Worm (Caenorhabditis elegans) whole organism, L4 larva: ENCODE measurements around the gene gadr-2.

Experiments
- F26F4.8 ChIP-seq: fragments of 200-800 bp; sonication (Bioruptor generic); conservative IDR thresholded peaks from 2 replicates; pipeline ENCODE4 v1.3.6; 2022; ENCODE audit warnings: missing genetic modification characterization, missing compliant biosample characterization
- F37D6.2 ChIP-seq: sonication (generic microtip); optimal IDR thresholded peaks from 2 replicates; lab custom pipeline; 2016; ENCODE audit warnings: mild to moderate bottlenecking, missing genetic modification characterization, missing compliant biosample characterization
- F49E8.2 ChIP-seq: sonication (generic microtip); optimal IDR thresholded peaks from 2 replicates; lab custom pipeline; 2016; ENCODE audit warnings: missing compliant biosample characterization, mild to moderate bottlenecking, missing genetic modification characterization, borderline replicate concordance
- R02D3.7 ChIP-seq: fragments of 150-350 bp; sonication (generic microtip); optimal IDR thresholded peaks from 3 replicates; lab custom pipeline; 2014; ENCODE audit warnings: missing biosample characterization, missing genetic modification characterization
- T20F7.1 ChIP-seq: fragments of 200-800 bp; sonication (Bioruptor generic); optimal IDR thresholded peaks from 2 replicates; lab custom pipeline; 2018; ENCODE audit warnings: mild to moderate bottlenecking, missing genetic modification characterization, missing compliant biosample characterization
- T26A8.4 ChIP-seq: fragments of 200-800 bp; sonication (Bioruptor generic); IDR thresholded peaks from 2 replicates; pipeline ENCODE4 v1.3.6; 2022; ENCODE audit warnings: missing genetic modification characterization, missing compliant biosample characterization
- Y75B8A.6 ChIP-seq: fragments of 200-800 bp; sonication (Bioruptor generic); IDR thresholded peaks from 2 replicates; pipeline ENCODE4 v1.3.6; 2022; ENCODE audit warnings: missing genetic modification reagents, missing genetic modification characterization, missing compliant biosample characterization
- aha-1 ChIP-seq: fragments of 150-350 bp; peaks from one replicate; lab custom pipeline; 2014; ENCODE audit warnings: missing biosample characterization, missing genetic modification characterization
- ama-1 ChIP-seq: fragments of 150-350 bp; optimal IDR thresholded peaks from 2 replicates; lab custom pipeline; 2014; ENCODE audit warnings: inconsistent platforms, mixed read lengths
- attf-4 ChIP-seq: sonication (generic microtip); optimal IDR thresholded peaks from 3 replicates; lab custom pipeline; 2017; ENCODE audit warnings: missing biosample characterization, missing genetic modification characterization
- ceh-82 ChIP-seq: sonication (generic microtip); optimal IDR thresholded peaks from 2 replicates; lab custom pipeline; 2017; ENCODE audit warnings: missing biosample characterization, missing genetic modification characterization
- ces-1 ChIP-seq: fragments of 150-350 bp; sonication (generic microtip); optimal IDR thresholded peaks from 4 replicates; lab custom pipeline; 2014; ENCODE audit warnings: missing biosample characterization, missing genetic modification reagents, missing genetic modification characterization
- daf-16 ChIP-seq, 3 experiments: sonication (generic microtip); optimal IDR thresholded peaks; 2 replicates each; lab custom pipeline; 2016 to 2017; ENCODE audit warnings: missing genetic modification characterization in 3 of 3, missing genetic modification reagents in 3 of 3, mild to moderate bottlenecking in 2 of 3, missing compliant biosample characterization in 2 of 3, missing biosample characterization in 1 of 3, moderate library complexity in 1 of 3
- dpl-1 ChIP-seq: fragments of 150-350 bp; optimal IDR thresholded peaks from 2 replicates; lab custom pipeline; 2014; ENCODE audit warnings: missing biosample characterization, missing genetic modification reagents, missing genetic modification characterization
- duxl-1 ChIP-seq: sonication (generic microtip); optimal IDR thresholded peaks from 2 replicates; lab custom pipeline; 2016; ENCODE audit warnings: mild to moderate bottlenecking, missing genetic modification characterization, moderate library complexity, missing compliant biosample characterization; ENCODE audit not compliant: poor library complexity
- dve-1 ChIP-seq: sonication (generic microtip); optimal IDR thresholded peaks from 2 replicates; lab custom pipeline; 2017; ENCODE audit warnings: antibody characterized with exemption, mild to moderate bottlenecking, missing genetic modification characterization, missing compliant biosample characterization; ENCODE audit not compliant: insufficient read depth
- egl-43 ChIP-seq: fragments of 200-800 bp; sonication (Bioruptor generic); IDR thresholded peaks from 2 replicates; pipeline ENCODE4 v1.3.6; 2022; ENCODE audit warnings: missing genetic modification reagents, missing genetic modification characterization, missing compliant biosample characterization
- hlh-11 ChIP-seq: fragments of 200-800 bp; sonication (Bioruptor generic); optimal IDR thresholded peaks from 2 replicates; lab custom pipeline; 2018; ENCODE audit warnings: mild to moderate bottlenecking, missing genetic modification characterization, missing compliant biosample characterization
- hlh-30 ChIP-seq: sonication (generic microtip); optimal IDR thresholded peaks from 2 replicates; lab custom pipeline; 2017; ENCODE audit warnings: antibody characterized with exemption, mild to moderate bottlenecking, missing genetic modification characterization, missing compliant biosample characterization; ENCODE audit not compliant: insufficient read depth
- hmg-1.1 ChIP-seq: fragments of 200-800 bp; sonication (Bioruptor generic); IDR thresholded peaks from 2 replicates; pipeline ENCODE4 v1.3.6; 2022; ENCODE audit warnings: missing genetic modification reagents, missing genetic modification characterization, missing compliant biosample characterization
- jun-1 ChIP-seq: fragments of 150-350 bp; optimal IDR thresholded peaks from 2 replicates; lab custom pipeline; 2014; ENCODE audit warnings: missing biosample characterization, missing genetic modification reagents, missing genetic modification characterization
- lin-13 ChIP-seq: fragments of 150-350 bp; optimal IDR thresholded peaks from 2 replicates; lab custom pipeline; 2014; ENCODE audit warnings: missing biosample characterization, missing genetic modification reagents, missing genetic modification characterization
- lin-15B ChIP-seq: fragments of 150-350 bp; sonication (generic microtip); optimal IDR thresholded peaks from 3 replicates; lab custom pipeline; 2014; ENCODE audit warnings: missing biosample characterization, missing genetic modification characterization
- lin-38 ChIP-seq: fragments of 200-800 bp; sonication (Bioruptor generic); IDR thresholded peaks from 2 replicates; pipeline ENCODE4 v1.3.6; 2022; ENCODE audit warnings: missing genetic modification reagents, missing genetic modification characterization, missing compliant biosample characterization
- lir-3 ChIP-seq: sonication (generic microtip); optimal IDR thresholded peaks from 2 replicates; lab custom pipeline; 2016; ENCODE audit warnings: mild to moderate bottlenecking, missing genetic modification characterization, missing compliant biosample characterization
- mdl-1 ChIP-seq, 2 experiments: fragments of 150-350 bp in 1 of 2; sonication (generic microtip) in 1 of 2; optimal IDR thresholded peaks; 2 replicates each; lab custom pipeline; 2014 to 2017; ENCODE audit warnings: missing biosample characterization in 2 of 2, missing genetic modification characterization in 2 of 2
- mdt-29 ChIP-seq: fragments of 200-800 bp; sonication (Bioruptor generic); IDR thresholded peaks from 2 replicates; pipeline ENCODE4 v1.3.6; 2022; ENCODE audit warnings: missing genetic modification reagents, missing genetic modification characterization, missing compliant biosample characterization
- mes-2 ChIP-seq: sonication (generic microtip); optimal IDR thresholded peaks from 2 replicates; lab custom pipeline; 2016; ENCODE audit warnings: missing genotype, mild to moderate bottlenecking, missing genetic modification characterization, missing compliant biosample characterization; ENCODE audit not compliant: poor library complexity, severe bottlenecking
- nhr-102 ChIP-seq: sonication (generic microtip); optimal IDR thresholded peaks from 2 replicates; lab custom pipeline; 2016; ENCODE audit warnings: mild to moderate bottlenecking, missing genetic modification characterization, moderate library complexity, missing compliant biosample characterization
- nhr-28 ChIP-seq: fragments of 150-350 bp; optimal IDR thresholded peaks from 2 replicates; lab custom pipeline; 2014; ENCODE audit warnings: missing biosample characterization, missing genetic modification characterization
- nhr-41 ChIP-seq: fragments of 200-800 bp; sonication (Bioruptor generic); IDR thresholded peaks from 2 replicates; pipeline ENCODE4 v1.3.6; 2022; ENCODE audit warnings: missing genetic modification reagents, missing genetic modification characterization, missing compliant biosample characterization
- nhr-48 ChIP-seq: sonication (generic microtip); optimal IDR thresholded peaks from 2 replicates; lab custom pipeline; 2016; ENCODE audit warnings: mild to moderate bottlenecking, missing genetic modification characterization, missing compliant biosample characterization
- nhr-6 ChIP-seq: fragments of 150-350 bp; optimal IDR thresholded peaks from 2 replicates; lab custom pipeline; 2014; ENCODE audit warnings: missing biosample characterization, missing genetic modification characterization
- nhr-76 ChIP-seq: fragments of 150-350 bp; optimal IDR thresholded peaks from 2 replicates; lab custom pipeline; 2014; ENCODE audit warnings: missing biosample characterization, missing genetic modification characterization
- php-3 ChIP-seq: fragments of 200-800 bp; sonication (Bioruptor generic); IDR thresholded peaks from 2 replicates; pipeline ENCODE4 v1.3.6; 2022; ENCODE audit warnings: missing genetic modification reagents, missing genetic modification characterization, missing compliant biosample characterization
- pqm-1 ChIP-seq: sonication (generic microtip); optimal IDR thresholded peaks from 2 replicates; lab custom pipeline; 2017; ENCODE audit warnings: missing biosample characterization, missing genetic modification characterization
- rbr-2 ChIP-seq: sonication (generic microtip); optimal IDR thresholded peaks from 2 replicates; lab custom pipeline; 2016; ENCODE audit warnings: missing genotype, missing genetic modification characterization, missing compliant biosample characterization
- snpc-1.2 ChIP-seq: fragments of 200-800 bp; sonication (Bioruptor generic); IDR thresholded peaks from 2 replicates; pipeline ENCODE4 v1.3.6; 2022; ENCODE audit warnings: missing genetic modification reagents, missing genetic modification characterization, missing compliant biosample characterization
- snpc-4 ChIP-seq: fragments of 150-350 bp; optimal IDR thresholded peaks from 2 replicates; lab custom pipeline; 2014; ENCODE audit warnings: missing biosample characterization, missing genetic modification characterization
- spr-1 ChIP-seq: sonication (generic microtip); optimal IDR thresholded peaks from 2 replicates; lab custom pipeline; 2016; ENCODE audit warnings: mild to moderate bottlenecking, missing genetic modification characterization, missing compliant biosample characterization
- vab-7 ChIP-seq: fragments of 200-800 bp; sonication (Bioruptor generic); IDR thresholded peaks from 2 replicates; pipeline ENCODE4 v1.3.6; 2022; ENCODE audit warnings: missing genetic modification reagents, missing genetic modification characterization, missing compliant biosample characterization
- zfp-2 ChIP-seq: sonication (generic microtip); optimal IDR thresholded peaks from 2 replicates; lab custom pipeline; 2016; ENCODE audit warnings: mild to moderate bottlenecking, missing genetic modification characterization, missing compliant biosample characterization
- ztf-11 ChIP-seq: fragments of 150-350 bp; optimal IDR thresholded peaks from 2 replicates; lab custom pipeline; 2014; ENCODE audit warnings: missing biosample characterization, missing genetic modification characterization
- ztf-7 ChIP-seq: fragments of 150-350 bp; optimal IDR thresholded peaks from 2 replicates; lab custom pipeline; 2014; ENCODE audit warnings: missing biosample characterization, missing genetic modification characterization

Gene gadr-2

DNA sequence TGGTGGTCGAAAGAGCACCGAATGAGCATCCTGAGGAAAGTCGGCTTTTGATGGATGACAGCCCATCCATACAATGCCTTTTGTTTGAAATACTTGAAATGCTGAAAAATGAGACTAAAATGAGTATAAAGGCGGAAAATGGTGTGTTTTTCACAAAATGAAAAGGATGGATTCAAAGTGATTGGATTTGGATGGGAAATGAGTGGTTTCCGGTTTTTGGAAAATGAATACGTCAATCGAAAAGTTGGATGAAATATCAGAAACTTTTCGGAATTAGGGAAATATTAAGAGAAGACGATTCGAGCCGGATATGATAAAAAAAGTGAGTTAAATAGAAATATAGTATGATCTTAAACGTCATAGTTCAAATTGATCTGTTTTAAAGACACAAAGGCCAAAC lies 17.5 kb downstream of the gadr-2 start, which contains the start of gene F38E11.6:
F38E11.6 (minus strand) TSS at position 101 of the 400 bp plus-strand sequence.
- TF ChIP-seq ztf-11, result no peak
- no peak for TF ChIP-seq pqm-1 (tag; lab: Kevin White, UChicago)
- TF ChIP-seq ztf-7, result no peak
- TF ChIP-seq duxl-1 (tag; lab: Kevin White, UChicago), result no peak
- TF ChIP-seq mdl-1 (tag; optimal IDR thresholded peaks at IDR 0.05; lab: Kevin White, UChicago), result no peak
- no peak for TF ChIP-seq jun-1 (tag; lab: Kevin White, UChicago)
- TF ChIP-seq nhr-76 (tag; lab: Kevin White, UChicago), result no peak
- no peak for TF ChIP-seq zfp-2 (tag; lab: Kevin White, UChicago)
- TF ChIP-seq T20F7.1 (GFP tag; lab: Kevin White, UChicago), result no peak
- TF ChIP-seq F26F4.8 (GFP tag; lab: Robert Waterston, UW), result no peak
- TF ChIP-seq attf-4 (tag; lab: Kevin White, UChicago), result no peak
- TF ChIP-seq spr-1 (tag; lab: Kevin White, UChicago), result no peak
- TF ChIP-seq lir-3 (tag; lab: Kevin White, UChicago), result no peak
- no peak for TF ChIP-seq lin-13
- no peak for TF ChIP-seq F37D6.2 (tag; lab: Kevin White, UChicago)
- TF ChIP-seq nhr-41 (GFP tag; lab: Robert Waterston, UW), result no peak
- no peak for TF ChIP-seq hlh-11 (tag; lab: Kevin White, UChicago)

DNA sequence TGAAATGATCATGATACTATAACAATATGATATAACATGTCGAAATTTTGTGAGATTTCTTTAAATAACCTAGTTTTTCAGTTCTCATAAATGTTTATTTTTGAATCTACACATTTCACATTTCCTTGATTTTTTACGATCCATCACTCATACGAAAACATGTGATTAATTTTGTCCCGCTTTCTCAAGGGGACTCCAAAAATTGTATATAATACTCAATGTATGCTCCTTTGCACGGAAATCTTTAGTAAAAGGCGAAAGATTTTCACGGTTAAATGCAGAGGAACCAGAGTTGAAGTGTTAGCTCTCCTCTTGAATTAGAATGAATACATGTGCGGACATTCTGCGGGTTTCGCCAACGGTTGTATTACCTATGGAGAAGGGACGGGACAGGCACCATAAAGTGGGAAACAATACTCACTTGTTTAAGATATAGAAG lies 20.6 kb downstream of the gadr-2 start:
- TF ChIP-seq snpc-1.2 (GFP tag; lab: Robert Waterston, UW) (peak; percentile 90), snpc-4 (tag; lab: Kevin White, UChicago) (peak; percentile 32), nhr-102 (tag; lab: Kevin White, UChicago) (no peak), lin-38 (GFP tag; lab: Robert Waterston, UW) (peak; percentile 29; the same call in 1 of the 2 replicates), F49E8.2 (peak; percentile 58), lin-15B (tag; lab: Kevin White, UChicago) (no peak), aha-1 (tag; lab: Kevin White, UChicago) (peak; percentile 61), daf-16 (GFP tag; optimal IDR thresholded peaks at IDR 0.05; lab: Kevin White, UChicago) (no peak), daf-16 (tag; optimal IDR thresholded peaks at IDR 0.05; lab: Kevin White, UChicago) (no peak)

ce11 chrIV:9459224-9459781 lies 25.6 kb downstream of the gadr-2 start, which contains the start of gene copb-2:
Gene copb-2 (plus strand): TSS chrIV:9459731.
- TF ChIP-seq daf-16 (GFP tag; optimal IDR thresholded peaks at IDR 0.05; lab: Kevin White, UChicago), result no peak
- peak; percentile 34 for TF ChIP-seq daf-16 (tag; optimal IDR thresholded peaks at IDR 0.05; lab: Kevin White, UChicago)
- no peak for TF ChIP-seq php-3 (GFP tag; lab: Robert Waterston, UW)
- peak; percentile 51 for TF ChIP-seq rbr-2 (tag; lab: Kevin White, UChicago)
- TF ChIP-seq lin-13, result peak; percentile 52
- TF ChIP-seq F49E8.2, result no peak
- peak; percentile 36; the same call in 1 of the 2 replicates for TF ChIP-seq T26A8.4 (GFP tag; lab: Robert Waterston, UW)
- no peak for TF ChIP-seq nhr-48 (tag; lab: Kevin White, UChicago)
- TF ChIP-seq ces-1, result no peak
- peak in 1 of 2 experiments; percentile 33 for TF ChIP-seq mdl-1 (tag; optimal IDR thresholded peaks at IDR 0.05; lab: Kevin White, UChicago)
- TF ChIP-seq Y75B8A.6 (GFP tag; lab: Robert Waterston, UW), result no peak
- no peak for TF ChIP-seq mdt-29 (GFP tag; lab: Robert Waterston, UW)
- TF ChIP-seq vab-7 (GFP tag; lab: Robert Waterston, UW), result no peak
- no peak for TF ChIP-seq R02D3.7 (tag; lab: Kevin White, UChicago)
- TF ChIP-seq ceh-82 (tag; lab: Kevin White, UChicago), result no peak
- peak; percentile 58 for TF ChIP-seq dpl-1 (GFP tag; lab: Kevin White, UChicago)
- peak; percentile 83 for TF ChIP-seq dve-1 (tag; lab: Kevin White, UChicago)
- TF ChIP-seq mes-2 (tag; lab: Kevin White, UChicago), result peak; percentile 80
- TF ChIP-seq ztf-7, result no peak
- TF ChIP-seq nhr-28 (tag; lab: Kevin White, UChicago), result peak; percentile 30
- 0 out of 2 replicates have a peak, but pooled peaks have one; percentile 48 for TF ChIP-seq hmg-1.1 (GFP tag; lab: Robert Waterston, UW)
- TF ChIP-seq egl-43, result no peak
- TF ChIP-seq ama-1, result peak; percentile 10
- no peak for TF ChIP-seq lir-3 (tag; lab: Kevin White, UChicago)
- peak; percentile 4 for TF ChIP-seq T20F7.1 (GFP tag; lab: Kevin White, UChicago)
- TF ChIP-seq hlh-30 (tag; lab: Kevin White, UChicago), result peak; percentile 52
- TF ChIP-seq nhr-6 (tag; lab: Kevin White, UChicago), result peak; percentile 61
